Fruit fly (Drosophila melanogaster): ENCODE measurements around the gene Dlip1.
A peak's percentile ranks its signal among the peaks of the same experiment; 100 is the strongest.

Dlip1 gene

dm6 chrX:9196362-9196761 is 37.9 kb downstream of the Dlip1 start, which contains the start of gene CG12118 (continued):
- TF ChIP-seq CG6808 (GFP tag; optimal IDR thresholded peaks at IDR 0.05) (no peak), CG6276 (GFP tag; optimal IDR thresholded peaks at IDR 0.05) (no peak), svp (GFP tag) (no peak), fd85E (GFP tag; optimal IDR thresholded peaks at IDR 0.05) (no peak), dsx (GFP tag; optimal IDR thresholded peaks at IDR 0.05; ENCODE audit: poor library complexity, severe bottlenecking) (no peak), CG34406 (GFP tag; optimal IDR thresholded peaks at IDR 0.05) (peak; percentile 69), CG11294 (GFP tag; IDR thresholded peaks at IDR 0.05) (peak; percentile 58; the same call in 1 of the 2 replicates), Sox14 (GFP tag; optimal IDR thresholded peaks at IDR 0.05) (peak; percentile 41), Eip75B (GFP tag; optimal IDR thresholded peaks at IDR 0.05) (peak; percentile 53), CG31627 (GFP tag; optimal IDR thresholded peaks at IDR 0.05) (peak; percentile 53), acj6 (GFP tag; optimal IDR thresholded peaks at IDR 0.05) (peak; percentile 77), cyc (GFP tag; optimal IDR thresholded peaks at IDR 0.05) (peak; percentile 62), CG1621 (tag; optimal IDR thresholded peaks at IDR 0.05) (peak; percentile 18), fkh (GFP tag; optimal IDR thresholded peaks at IDR 0.05) (peak; percentile 50), CG4318 (GFP tag; optimal IDR thresholded peaks at IDR 0.05) (no peak), Ets21C (GFP tag; optimal IDR thresholded peaks at IDR 0.05) (peak; percentile 53), CG9139 (GFP tag; optimal IDR thresholded peaks at IDR 0.05) (no peak), eg (GFP tag; IDR thresholded peaks at IDR 0.05) (no peak; the same call in 1 of the 3 replicates), CG8119 (GFP tag; IDR thresholded peaks at IDR 0.05) (peak; percentile 67), vri (GFP tag; optimal IDR thresholded peaks at IDR 0.05) (peak; percentile 45), CG3032 (tag; optimal IDR thresholded peaks at IDR 0.05) (peak; percentile 61), CG11762 (GFP tag; optimal IDR thresholded peaks at IDR 0.05; ENCODE audit: insufficient read depth) (peak; percentile 5), Smox (GFP tag; optimal IDR thresholded peaks at IDR 0.05) (peak; percentile 70), lz (GFP tag; optimal IDR thresholded peaks at IDR 0.05) (peak; percentile 71), CG6792 (GFP tag; optimal IDR thresholded peaks at IDR 0.05) (peak; percentile 68), CG7368 (GFP tag; optimal IDR thresholded peaks at IDR 0.05) (peak; percentile 45)

- TF ChIP-seq vri (GFP tag; optimal IDR thresholded peaks at IDR 0.05) (peak; percentile 75), Lpt (GFP tag; optimal IDR thresholded peaks at IDR 0.05) (no peak)
Observed at dm6 chrX:9200234-9200633, 41.8 kb downstream of the Dlip1 start.

dm6 chrX:9201080-9201479 is 42.7 kb downstream of the Dlip1 start:
- TF ChIP-seq Met (GFP tag; optimal IDR thresholded peaks at IDR 0.05) (no peak), lz (GFP tag; optimal IDR thresholded peaks at IDR 0.05) (no peak), Eip78C (GFP tag) (peak; percentile 15), vri (GFP tag; optimal IDR thresholded peaks at IDR 0.05) (peak; percentile 12), acj6 (GFP tag; optimal IDR thresholded peaks at IDR 0.05) (no peak), net (GFP tag; optimal IDR thresholded peaks at IDR 0.05) (no peak), fkh (GFP tag; optimal IDR thresholded peaks at IDR 0.05) (peak; percentile 34), CG11294 (GFP tag; IDR thresholded peaks at IDR 0.05) (no peak), CG8319 (GFP tag; optimal IDR thresholded peaks at IDR 0.05) (no peak), Blimp-1 (GFP tag; optimal IDR thresholded peaks at IDR 0.05) (no peak), CG8119 (GFP tag; IDR thresholded peaks at IDR 0.05) (no peak)

dm6 chrX:9201866-9202681 is 43.7 kb downstream of the Dlip1 start:
- TF ChIP-seq CG11294 (GFP tag; IDR thresholded peaks at IDR 0.05): peak; percentile 82
- no peak for TF ChIP-seq esn (GFP tag; optimal IDR thresholded peaks at IDR 0.05)
- TF ChIP-seq Gug (GFP tag; IDR thresholded peaks at IDR 0.05): peak; percentile 47; the same call in 1 of the 2 replicates
- peak; percentile 42 for TF ChIP-seq CG3919 (GFP tag; optimal IDR thresholded peaks at IDR 0.05)
- TF ChIP-seq CG10631 (GFP tag; optimal IDR thresholded peaks at IDR 0.05): peak; percentile 25
- peak; percentile 16 for TF ChIP-seq Hr4 (GFP tag; optimal IDR thresholded peaks at IDR 0.05)
- peak; percentile 54 for TF ChIP-seq CG1621 (tag; optimal IDR thresholded peaks at IDR 0.05)
- TF ChIP-seq CG6854 (GFP tag; optimal IDR thresholded peaks at IDR 0.05): no peak
- TF ChIP-seq acj6 (GFP tag; optimal IDR thresholded peaks at IDR 0.05): peak; percentile 16
- peak; percentile 57 for TF ChIP-seq dac (GFP tag; optimal IDR thresholded peaks at IDR 0.05)
- TF ChIP-seq ss (GFP tag; optimal IDR thresholded peaks at IDR 0.05): peak in 1 of 2 experiments; percentile 10
- no peak for TF ChIP-seq CG31627 (GFP tag; optimal IDR thresholded peaks at IDR 0.05)
- TF ChIP-seq CG8119 (GFP tag; IDR thresholded peaks at IDR 0.05): peak; percentile 64; the same call in 2 of the 3 replicates
- TF ChIP-seq CG15336 (GFP tag; IDR thresholded peaks at IDR 0.05): peak; percentile 66
- peak; percentile 70 for TF ChIP-seq CG6276 (GFP tag; optimal IDR thresholded peaks at IDR 0.05)
- peak; percentile 48 for TF ChIP-seq svp (GFP tag)
- TF ChIP-seq Eip78C (GFP tag): peak; percentile 52
- TF ChIP-seq Ets96B (tag; optimal IDR thresholded peaks at IDR 0.05): peak; percentile 63
- TF ChIP-seq Ets21C (GFP tag; optimal IDR thresholded peaks at IDR 0.05): no peak
- peak; percentile 54 for TF ChIP-seq dsx (GFP tag; optimal IDR thresholded peaks at IDR 0.05; ENCODE audit: poor library complexity, severe bottlenecking)
- TF ChIP-seq net (GFP tag; optimal IDR thresholded peaks at IDR 0.05): no peak
- no peak for TF ChIP-seq Sox15 (GFP tag; optimal IDR thresholded peaks at IDR 0.05)
- TF ChIP-seq lz (GFP tag; optimal IDR thresholded peaks at IDR 0.05): peak; percentile 10
